Worm (Caenorhabditis elegans): ENCODE measurements around the gene crn-7.

DNA sequence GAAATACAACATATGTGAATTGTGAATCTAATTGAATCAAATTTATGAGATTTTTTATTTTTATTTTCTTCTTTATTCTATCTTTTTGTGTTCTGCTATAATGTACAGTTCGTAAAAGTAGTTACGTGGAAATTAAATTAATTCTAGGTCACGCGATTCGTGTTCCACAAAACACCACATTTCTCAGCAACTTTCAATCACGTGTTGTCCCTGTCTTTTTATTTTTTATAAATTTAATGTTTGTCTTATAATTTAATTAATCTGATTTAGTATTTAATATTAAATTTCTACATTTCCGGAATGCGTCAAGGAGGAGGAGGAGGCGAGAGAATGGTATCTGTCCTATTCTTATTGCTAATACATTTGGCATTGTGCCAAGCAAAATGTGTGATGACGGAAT, 10.3 kb upstream of the crn-7 start, which contains the start of gene ncr-2:
- no peak for TF ChIP-seq elt-1 (tag; optimal IDR thresholded peaks at IDR 0.05; ENCODE audit: borderline replicate concordance, insufficient read depth)
- no peak for TF ChIP-seq elt-3 (tag; optimal IDR thresholded peaks at IDR 0.05)
- TF ChIP-seq pha-4 (tag; optimal IDR thresholded peaks at IDR 0.05) = no peak
- TF ChIP-seq mep-1 (tag; optimal IDR thresholded peaks at IDR 0.05) = no peak
